Worm (Caenorhabditis elegans): ENCODE results near the gene nhr-286.
"Not testable (repeated sequence)": the region's sequence is repeated elsewhere in the genome, so short reads cannot be mapped to it uniquely, and the experiment has no call there.

ce11 chrV:7057795-7058194 is 33.6 kb downstream of the nhr-286 start, which contains the start of gene Y57E12AL.2:
- TF ChIP-seq aly-2 (tag; optimal IDR thresholded peaks at IDR 0.05); elt-3 (tag; optimal IDR thresholded peaks at IDR 0.05); nhr-77 (tag; optimal IDR thresholded peaks at IDR 0.05); lsy-2 (tag; optimal IDR thresholded peaks at IDR 0.05); ama-1 (optimal IDR thresholded peaks at IDR 0.05); ztf-11 (tag; optimal IDR thresholded peaks at IDR 0.05); blmp-1 (tag; optimal IDR thresholded peaks at IDR 0.05; ENCODE audit: insufficient read depth); sma-9 (GFP tag; optimal IDR thresholded peaks at IDR 0.05); sma-9 (tag; optimal IDR thresholded peaks at IDR 0.05); skn-1 (tag; optimal IDR thresholded peaks at IDR 0.05); nhr-25 (tag; optimal IDR thresholded peaks at IDR 0.05); ceh-82 (tag; optimal IDR thresholded peaks at IDR 0.05); nhr-23 (tag; optimal IDR thresholded peaks at IDR 0.05); egl-27 (tag; optimal IDR thresholded peaks at IDR 0.05): not testable (repeated sequence)

Data from whole organism, L2 larva.